Fruit fly (Drosophila melanogaster) whole organism, embryonic: ENCODE measurements around the gene Sfp23F.
"Not testable (repeated sequence)": the region's sequence is repeated elsewhere in the genome, so short reads cannot be mapped to it uniquely, and the experiment has no call there.

ENCODE experiments used
- CG10274 ChIP-seq: fragments of 200-800 bp; sonication (Bioruptor generic); optimal IDR thresholded peaks from 3 replicates; lab custom pipeline; 2017; ENCODE audit warnings: missing biosample characterization, mild to moderate bottlenecking, missing genetic modification characterization
- CG13775 ChIP-seq: fragments of 200-800 bp; sonication (Bioruptor generic); optimal IDR thresholded peaks from 3 replicates; lab custom pipeline; 2017; ENCODE audit warnings: missing biosample characterization, mild to moderate bottlenecking, missing genetic modification characterization
- CG6765 ChIP-seq: fragments of 200-800 bp; sonication (Bioruptor generic); optimal IDR thresholded peaks from 3 replicates; lab custom pipeline; 2017; ENCODE audit warnings: missing biosample characterization, mild to moderate bottlenecking, missing genetic modification characterization
- CG6854 ChIP-seq: fragments of 200-800 bp; sonication (Bioruptor generic); optimal IDR thresholded peaks from 3 replicates; lab custom pipeline; 2017; ENCODE audit warnings: missing biosample characterization, mild to moderate bottlenecking, missing genetic modification characterization
- CG7928 ChIP-seq: fragments of 200-800 bp; sonication (Bioruptor generic); optimal IDR thresholded peaks from 2 replicates; lab custom pipeline; 2017; ENCODE audit warnings: missing biosample characterization, mild to moderate bottlenecking, missing genetic modification characterization
- Elba2 ChIP-seq: fragments of 200-800 bp; sonication (Bioruptor generic); optimal IDR thresholded peaks from 3 replicates; lab custom pipeline; 2016; ENCODE audit warnings: missing biosample characterization, missing genetic modification characterization
- Trl ChIP-seq, 3 experiments: fragments of >200 bp in 2 of 3; fragments of 200-800 bp in 1 of 3; sonication (Bioruptor generic) in 1 of 3; optimal IDR thresholded peaks; 2 replicates in 1 of 3; 3 replicates in 2 of 3; lab custom pipeline; 2016 to 2017; ENCODE audit warnings: missing biosample characterization in 1 of 3, missing genetic modification characterization in 1 of 3
- gt ChIP-seq: fragments of 200-800 bp; sonication (Bioruptor generic); IDR thresholded peaks from 2 replicates; pipeline ENCODE4 v1.3.6; 2022; ENCODE audit warnings: missing biosample characterization, missing genetic modification characterization
- ham ChIP-seq: fragments of 200-800 bp; sonication (Bioruptor generic); IDR thresholded peaks from 2 replicates; pipeline ENCODE4 v1.3.6; 2022; ENCODE audit warnings: missing biosample characterization, missing genetic modification characterization
- odd ChIP-seq: fragments of 200-800 bp; sonication (Bioruptor generic); optimal IDR thresholded peaks from 2 replicates; lab custom pipeline; 2017; ENCODE audit warnings: missing biosample characterization, mild to moderate bottlenecking, missing genetic modification characterization
- shn ChIP-seq: fragments of 200-800 bp; sonication (Bioruptor generic); optimal IDR thresholded peaks from 3 replicates; lab custom pipeline; 2016; ENCODE audit warnings: missing biosample characterization, missing genetic modification characterization

DNA sequence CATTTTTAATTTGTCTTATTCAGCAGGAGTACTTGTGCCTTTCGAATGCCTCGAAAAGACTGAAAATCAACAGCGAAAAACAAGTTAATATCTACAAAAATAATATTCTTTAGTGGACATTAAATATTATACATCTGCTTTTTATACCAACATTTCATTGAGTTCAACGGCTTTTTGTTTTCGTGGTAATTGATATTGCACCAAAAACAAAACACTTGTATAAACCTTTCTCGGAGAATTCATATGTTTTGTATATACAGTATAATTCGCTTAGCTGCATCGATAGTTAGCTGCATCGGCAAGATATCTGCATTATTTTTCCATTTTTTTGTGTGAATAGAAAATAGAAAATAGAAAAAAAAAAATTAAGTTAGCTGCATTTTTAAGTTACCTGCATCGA is 853 bp upstream of the Sfp23F start, which contains the start of gene CG42460:
- TF ChIP-seq shn (GFP tag; lab: Kevin White, UChicago); CG10274 (GFP tag; lab: Kevin White, UChicago); CG6854 (GFP tag; lab: Kevin White, UChicago); ham (GFP tag; lab: Robert Waterston, UW); odd (GFP tag; lab: Kevin White, UChicago); CG6765 (GFP tag; lab: Kevin White, UChicago); CG13775 (GFP tag; lab: Kevin White, UChicago); CG7928 (GFP tag; lab: Kevin White, UChicago); Trl (optimal IDR thresholded peaks at IDR 0.05; lab: Kevin White, UChicago); Trl (GFP tag; optimal IDR thresholded peaks at IDR 0.05; lab: Kevin White, UChicago); Elba2 (GFP tag; lab: Kevin White, UChicago); gt: not testable (repeated sequence)
